Worm (Caenorhabditis elegans): ENCODE data around the gene str-228.

- TF ChIP-seq him-1 (tag; optimal IDR thresholded peaks at IDR 0.05) (no peak), W03F9.2 (tag; optimal IDR thresholded peaks at IDR 0.05) (no peak)
Observed at ce11 chrV:3543344-3543743, 33.4 kb downstream of the str-228 start, which contains the start of gene nhr-222.
